Fruit fly (Drosophila melanogaster) whole organism, embryonic: Measurements from ENCODE around the gene CG18577.

Source experiments
- Aef1 ChIP-seq: fragments of 200-800 bp; sonication (Bioruptor generic); IDR thresholded peaks from 3 replicates; pipeline ENCODE4 v1.3.6; 2022; ENCODE audit warnings: missing biosample characterization, missing genetic modification characterization
- B-H1 ChIP-seq: fragments of 200-800 bp; sonication (Bioruptor generic); IDR thresholded peaks from 3 replicates; pipeline ENCODE4 v1.3.6; 2022; ENCODE audit warnings: missing biosample characterization, missing genetic modification characterization
- B-H2 ChIP-seq: fragments of 200-800 bp; sonication (Bioruptor generic); optimal IDR thresholded peaks from 2 replicates; lab custom pipeline; 2018; ENCODE audit warnings: missing biosample characterization, mild to moderate bottlenecking, missing genetic modification characterization
- CG10209 ChIP-seq: fragments of 200-800 bp; sonication (Bioruptor generic); optimal IDR thresholded peaks from 3 replicates; lab custom pipeline; 2017; ENCODE audit warnings: missing biosample characterization, mild to moderate bottlenecking, missing genetic modification characterization, missing genetic modification reagents
- CG14014 ChIP-seq: fragments of 200-800 bp; sonication (Bioruptor generic); IDR thresholded peaks from 2 replicates; pipeline ENCODE4 v1.3.6; 2022; ENCODE audit warnings: missing biosample characterization, missing genetic modification characterization
- CG1647 ChIP-seq: fragments of 200-800 bp; sonication (Bioruptor generic); optimal IDR thresholded peaks from 3 replicates; lab custom pipeline; 2016; ENCODE audit warnings: missing biosample characterization, missing genetic modification characterization
- CG16815 ChIP-seq: fragments of 200-800 bp; sonication (Bioruptor generic); optimal IDR thresholded peaks from 3 replicates; lab custom pipeline; 2017; ENCODE audit warnings: missing biosample characterization, mild to moderate bottlenecking, missing genetic modification characterization
- CG17186 ChIP-seq: fragments of 200-800 bp; sonication (Bioruptor generic); optimal IDR thresholded peaks from 3 replicates; lab custom pipeline; 2017; ENCODE audit warnings: missing biosample characterization, missing genetic modification reagents, missing genetic modification characterization
- CG18262 ChIP-seq: fragments of 200-800 bp; optimal IDR thresholded peaks from 3 replicates; lab custom pipeline; 2019; ENCODE audit warnings: missing biosample characterization, mild to moderate bottlenecking, missing genetic modification characterization, moderate library complexity
- CG18476 ChIP-seq: fragments of 200-800 bp; sonication (Bioruptor generic); optimal IDR thresholded peaks from 2 replicates; lab custom pipeline; 2016; ENCODE audit warnings: missing biosample characterization, mild to moderate bottlenecking, missing genetic modification characterization
- CG30020 ChIP-seq: fragments of 200-800 bp; optimal IDR thresholded peaks from 2 replicates; lab custom pipeline; 2019; ENCODE audit warnings: missing biosample characterization, mild to moderate bottlenecking, missing genetic modification characterization, moderate library complexity
- CG31224 ChIP-seq: fragments of 200-800 bp; sonication (Bioruptor generic); IDR thresholded peaks from 2 replicates; pipeline ENCODE4 v1.3.6; 2022; ENCODE audit warnings: missing biosample characterization, missing genetic modification characterization
- CG34224 ChIP-seq: fragments of 200-800 bp; sonication (Bioruptor generic); IDR thresholded peaks from 3 replicates; pipeline ENCODE4 v1.3.6; 2022; ENCODE audit warnings: missing biosample characterization, missing genetic modification characterization; ENCODE audit not compliant: partially characterized antibody
- CG34422 ChIP-seq: fragments of 200-800 bp; sonication (Bioruptor generic); IDR thresholded peaks from 3 replicates; pipeline ENCODE4 v1.3.6; 2022; ENCODE audit warnings: missing biosample characterization, missing genetic modification characterization
- CG4282 ChIP-seq: fragments of 200-800 bp; sonication (Bioruptor generic); optimal IDR thresholded peaks from 2 replicates; lab custom pipeline; 2016; ENCODE audit warnings: missing biosample characterization, missing genetic modification characterization
- CG7786 ChIP-seq: fragments of 200-800 bp; sonication (Bioruptor generic); optimal IDR thresholded peaks from 2 replicates; lab custom pipeline; 2016; ENCODE audit warnings: missing biosample characterization, missing genetic modification characterization
- CG8765 ChIP-seq: fragments of 200-800 bp; sonication (Bioruptor generic); IDR thresholded peaks from 2 replicates; pipeline ENCODE4 v1.3.6; 2022; ENCODE audit warnings: missing biosample characterization, missing genetic modification characterization
- Dip3 ChIP-seq: fragments of 200-800 bp; sonication (Bioruptor generic); optimal IDR thresholded peaks from 3 replicates; lab custom pipeline; 2016; ENCODE audit warnings: missing biosample characterization, missing genetic modification characterization
- Dp ChIP-seq: fragments of 200-800 bp; sonication (Bioruptor generic); optimal IDR thresholded peaks from 2 replicates; lab custom pipeline; 2018; ENCODE audit warnings: missing biosample characterization, mild to moderate bottlenecking, missing genetic modification characterization, moderate library complexity
- GATAe ChIP-seq: fragments of 200-800 bp; sonication (Bioruptor generic); conservative IDR thresholded peaks from 2 replicates; pipeline ENCODE4 v1.3.6; 2022; ENCODE audit warnings: missing biosample characterization, missing genetic modification characterization
- Gug ChIP-seq: fragments of 200-800 bp; sonication (Bioruptor generic); IDR thresholded peaks from 4 replicates; pipeline ENCODE4 v1.3.6; 2022; ENCODE audit warnings: missing biosample characterization, missing genetic modification characterization
- Hr39 ChIP-seq: fragments of >200 bp; optimal IDR thresholded peaks from 2 replicates; lab custom pipeline; 2017
- MTF-1 ChIP-seq: fragments of 200-800 bp; sonication (Bioruptor generic); optimal IDR thresholded peaks from 2 replicates; lab custom pipeline; 2018; ENCODE audit warnings: missing biosample characterization, mild to moderate bottlenecking, missing genetic modification characterization, borderline replicate concordance
- NC2β ChIP-seq: fragments of 200-800 bp; sonication (Bioruptor generic); optimal IDR thresholded peaks from 2 replicates; lab custom pipeline; 2016; ENCODE audit warnings: missing biosample characterization, missing genetic modification characterization
- Optix ChIP-seq: fragments of 200-800 bp; sonication (Bioruptor generic); IDR thresholded peaks from 3 replicates; pipeline ENCODE4 v1.3.6; 2022; ENCODE audit warnings: missing biosample characterization, missing genetic modification characterization
- Pdp1 ChIP-seq, 2 experiments: fragments of 200-800 bp; sonication (Bioruptor generic); optimal IDR thresholded peaks; 3 replicates each; lab custom pipeline; 2016; ENCODE audit warnings: missing biosample characterization in 2 of 2, missing genetic modification characterization in 2 of 2, mild to moderate bottlenecking in 1 of 2, moderate library complexity in 1 of 2
- Poxn ChIP-seq: fragments of 200-800 bp; sonication (Bioruptor generic); IDR thresholded peaks from 2 replicates; pipeline ENCODE4 v1.3.6; 2022; ENCODE audit warnings: missing biosample characterization, missing genetic modification characterization
- Taf1 ChIP-seq: fragments of 200-800 bp; sonication (Bioruptor generic); IDR thresholded peaks from 2 replicates; pipeline ENCODE4 v1.3.6; 2022; ENCODE audit warnings: missing biosample characterization, missing genetic modification characterization
- Trl ChIP-seq, 3 experiments: fragments of >200 bp in 2 of 3; fragments of 200-800 bp in 1 of 3; sonication (Bioruptor generic) in 1 of 3; optimal IDR thresholded peaks; 2 replicates in 1 of 3; 3 replicates in 2 of 3; lab custom pipeline; 2016 to 2017; ENCODE audit warnings: missing biosample characterization in 1 of 3, missing genetic modification characterization in 1 of 3
- Xrp1 ChIP-seq: fragments of 200-800 bp; sonication (Bioruptor generic); IDR thresholded peaks from 2 replicates; pipeline ENCODE4 v1.3.6; 2022; ENCODE audit warnings: missing biosample characterization, missing genetic modification characterization
- ab ChIP-seq: fragments of 200-800 bp; sonication (Bioruptor generic); optimal IDR thresholded peaks from 2 replicates; lab custom pipeline; 2016; ENCODE audit warnings: missing biosample characterization, missing genetic modification characterization
- chif ChIP-seq, 2 experiments: fragments of 200-800 bp; sonication (Bioruptor generic); optimal IDR thresholded peaks; 3 replicates each; lab custom pipeline; 2016; ENCODE audit warnings: missing biosample characterization in 2 of 2, missing genetic modification characterization in 2 of 2
- chn ChIP-seq: fragments of 200-800 bp; sonication (Bioruptor generic); optimal IDR thresholded peaks from 2 replicates; lab custom pipeline; 2016; ENCODE audit warnings: missing biosample characterization, missing genetic modification characterization
- croc ChIP-seq: fragments of 200-800 bp; sonication (Bioruptor generic); conservative IDR thresholded peaks from 3 replicates; pipeline ENCODE4 v1.3.6; 2022; ENCODE audit warnings: missing biosample characterization, missing genetic modification characterization
- exex ChIP-seq: fragments of 200-800 bp; sonication (Bioruptor generic); optimal IDR thresholded peaks from 4 replicates; lab custom pipeline; 2018; ENCODE audit warnings: missing biosample characterization, mild to moderate bottlenecking, missing genetic modification characterization, moderate library complexity
- fd64A ChIP-seq: fragments of 200-800 bp; sonication (Bioruptor generic); optimal IDR thresholded peaks from 3 replicates; lab custom pipeline; 2018; ENCODE audit warnings: missing biosample characterization, mild to moderate bottlenecking, missing genetic modification characterization
- gce ChIP-seq: fragments of 200-800 bp; sonication (Bioruptor generic); IDR thresholded peaks from 3 replicates; pipeline ENCODE4 v1.3.6; 2022; ENCODE audit warnings: missing biosample characterization, missing genetic modification characterization
- gem ChIP-seq: fragments of 200-800 bp; sonication (Bioruptor generic); optimal IDR thresholded peaks from 2 replicates; lab custom pipeline; 2019; ENCODE audit warnings: missing biosample characterization, mild to moderate bottlenecking, missing genetic modification characterization, moderate library complexity
- gfzf ChIP-seq: fragments of 200-800 bp; sonication (Bioruptor generic); optimal IDR thresholded peaks from 2 replicates; lab custom pipeline; 2016; ENCODE audit warnings: missing biosample characterization, mild to moderate bottlenecking, missing genetic modification characterization, moderate library complexity
- hb ChIP-seq: fragments of 200-800 bp; sonication (Bioruptor generic); IDR thresholded peaks from 3 replicates; pipeline ENCODE4 v1.3.6; 2022; ENCODE audit warnings: missing biosample characterization, missing genetic modification characterization; ENCODE audit not compliant: partially characterized antibody
- lbe ChIP-seq: fragments of 200-800 bp; sonication (Bioruptor generic); optimal IDR thresholded peaks from 2 replicates; lab custom pipeline; 2016; ENCODE audit warnings: missing biosample characterization, mild to moderate bottlenecking, missing genetic modification characterization
- nerfin-1 ChIP-seq: fragments of 200-800 bp; sonication (Bioruptor generic); optimal IDR thresholded peaks from 3 replicates; lab custom pipeline; 2019; ENCODE audit warnings: missing biosample characterization, mild to moderate bottlenecking, missing genetic modification characterization, moderate library complexity
- pfk ChIP-seq: fragments of 200-800 bp; sonication (Bioruptor generic); optimal IDR thresholded peaks from 2 replicates; lab custom pipeline; 2018; ENCODE audit warnings: missing biosample characterization, mild to moderate bottlenecking, missing genetic modification characterization, moderate library complexity
- phol ChIP-seq: fragments of 200-800 bp; sonication (Bioruptor generic); optimal IDR thresholded peaks from 3 replicates; lab custom pipeline; 2018; ENCODE audit warnings: missing biosample characterization, mild to moderate bottlenecking, missing genetic modification characterization, moderate library complexity
- pzg ChIP-seq: fragments of 200-800 bp; sonication (Bioruptor generic); optimal IDR thresholded peaks from 3 replicates; lab custom pipeline; 2018; ENCODE audit warnings: missing biosample characterization, mild to moderate bottlenecking, missing genetic modification characterization, moderate library complexity
- schlank ChIP-seq: fragments of 200-800 bp; sonication (Bioruptor generic); optimal IDR thresholded peaks from 2 replicates; lab custom pipeline; 2018; ENCODE audit warnings: missing biosample characterization, mild to moderate bottlenecking, missing genetic modification characterization
- shn ChIP-seq: fragments of 200-800 bp; sonication (Bioruptor generic); optimal IDR thresholded peaks from 3 replicates; lab custom pipeline; 2016; ENCODE audit warnings: missing biosample characterization, missing genetic modification characterization
- slbo ChIP-seq: fragments of 200-800 bp; sonication (Bioruptor generic); IDR thresholded peaks from 2 replicates; pipeline ENCODE4 v1.3.6; 2022; ENCODE audit warnings: missing biosample characterization, missing genetic modification characterization
- tio ChIP-seq: fragments of 200-800 bp; sonication (Bioruptor generic); optimal IDR thresholded peaks from 2 replicates; lab custom pipeline; 2017; ENCODE audit warnings: missing biosample characterization, missing genetic modification characterization, inconsistent platforms
- wek ChIP-seq: fragments of 200-800 bp; sonication (Bioruptor generic); optimal IDR thresholded peaks from 3 replicates; lab custom pipeline; 2018; ENCODE audit warnings: missing biosample characterization, mild to moderate bottlenecking, missing genetic modification characterization, moderate library complexity

The CG18577 gene

DNA sequence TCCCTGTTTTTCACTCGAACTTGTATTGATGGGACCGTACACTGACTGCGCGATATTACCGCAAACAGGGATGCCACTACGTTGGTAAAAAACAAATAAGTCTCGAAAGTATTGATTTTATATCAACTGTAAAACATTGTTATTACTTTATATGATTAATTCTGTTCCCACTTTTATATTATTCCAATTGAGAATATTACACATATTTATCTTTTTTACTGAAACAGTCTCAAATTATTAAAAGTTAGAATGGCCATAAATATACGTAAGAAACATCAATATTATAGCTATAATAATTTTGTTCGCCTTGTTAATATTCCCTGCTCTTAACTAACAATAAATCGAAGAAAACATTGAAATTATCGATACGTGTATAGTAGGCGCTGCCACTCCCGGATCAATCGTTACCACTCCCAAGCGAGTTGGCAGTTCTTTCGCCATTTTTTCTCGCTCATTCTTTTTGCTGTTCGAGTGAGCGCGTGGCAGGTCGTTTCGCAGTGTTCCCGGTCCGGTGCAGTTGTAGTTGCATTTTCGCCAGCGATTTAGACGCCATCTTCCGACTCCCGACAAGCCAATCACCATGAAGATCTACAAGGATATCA lies 14.0 kb downstream of the CG18577 start, which contains the start of the genes SdhC and Tctp (continued):
- TF ChIP-seq CG34422 (GFP tag; lab: Robert Waterston, UW) (peak; percentile 30; the same call in 1 of the 3 replicates), B-H2 (peak; percentile 61), pfk (GFP tag; lab: Kevin White, UChicago) (peak; percentile 27), CG14014 (GFP tag; lab: Robert Waterston, UW) (no peak), fd64A (GFP tag; lab: Kevin White, UChicago) (no peak), CG31224 (no peak), NC2β (GFP tag; lab: Kevin White, UChicago) (peak; percentile 30), Xrp1 (GFP tag; lab: Robert Waterston, UW) (no peak; the same call in 1 of the 2 replicates), chn (GFP tag; lab: Kevin White, UChicago) (no peak), CG18476 (GFP tag; lab: Kevin White, UChicago) (peak; percentile 38), schlank (tag; lab: Kevin White, UChicago) (no peak), ab (GFP tag; lab: Kevin White, UChicago) (peak; percentile 1), shn (peak; percentile 38), Gug (no peak; the same call in 3 of the 4 replicates), chif (GFP tag; optimal IDR thresholded peaks at IDR 0.05; lab: Kevin White, UChicago) (peak; percentile 6 to 44), slbo (GFP tag; lab: Robert Waterston, UW) (peak; percentile 24; the same call in 1 of the 2 replicates), CG30020 (peak; percentile 64), CG16815 (no peak), Hr39 (lab: Kevin White, UChicago) (no peak), CG17186 (GFP tag; lab: Kevin White, UChicago) (peak; percentile 40), B-H1 (GFP tag; lab: Robert Waterston, UW) (no peak), tio (GFP tag; lab: Kevin White, UChicago) (no peak), CG8765 (GFP tag; lab: Robert Waterston, UW) (no peak), pzg (GFP tag; lab: Kevin White, UChicago) (peak; percentile 74), Dip3 (GFP tag; lab: Kevin White, UChicago) (peak; percentile 7), CG7786 (GFP tag; lab: Kevin White, UChicago) (no peak), croc (GFP tag; lab: Robert Waterston, UW) (no peak), gfzf (GFP tag; lab: Kevin White, UChicago) (peak; percentile 75), CG34224 (GFP tag; lab: Robert Waterston, UW) (peak; percentile 32; the same call in 1 of the 3 replicates), CG1647 (no peak), lbe (peak; percentile 7), CG18262 (peak; percentile 62), phol (peak; percentile 97), GATAe (GFP tag; lab: Robert Waterston, UW) (no peak), Dp (GFP tag; lab: Kevin White, UChicago) (peak; percentile 30), exex (tag; lab: Kevin White, UChicago) (peak; percentile 23), Optix (no peak), Pdp1 (GFP tag; optimal IDR thresholded peaks at IDR 0.05; lab: Kevin White, UChicago) (peak in 1 of 2 experiments; percentile 2), wek (GFP tag; lab: Kevin White, UChicago) (no peak), MTF-1 (no peak), gem (tag; lab: Kevin White, UChicago) (peak; percentile 62), Taf1 (no peak), gce (GFP tag; lab: Robert Waterston, UW) (no peak), Poxn (GFP tag; lab: Robert Waterston, UW) (no peak), hb (GFP tag; lab: Robert Waterston, UW) (no peak), CG4282 (GFP tag; lab: Kevin White, UChicago) (no peak), nerfin-1 (tag; lab: Kevin White, UChicago) (peak; percentile 9), CG10209 (GFP tag; lab: Kevin White, UChicago) (peak; percentile 12), Aef1 (GFP tag; lab: Robert Waterston, UW) (no peak), Trl (optimal IDR thresholded peaks at IDR 0.05; lab: Kevin White, UChicago) (peak in 1 of 2 experiments; percentile 15), Trl (GFP tag; optimal IDR thresholded peaks at IDR 0.05; lab: Kevin White, UChicago) (peak; percentile 51)
